Worm (Caenorhabditis elegans): Measurements from ENCODE around the gene nhr-173.
A peak's percentile ranks its signal among the peaks of the same experiment; 100 is the strongest.

nhr-173 gene

DNA sequence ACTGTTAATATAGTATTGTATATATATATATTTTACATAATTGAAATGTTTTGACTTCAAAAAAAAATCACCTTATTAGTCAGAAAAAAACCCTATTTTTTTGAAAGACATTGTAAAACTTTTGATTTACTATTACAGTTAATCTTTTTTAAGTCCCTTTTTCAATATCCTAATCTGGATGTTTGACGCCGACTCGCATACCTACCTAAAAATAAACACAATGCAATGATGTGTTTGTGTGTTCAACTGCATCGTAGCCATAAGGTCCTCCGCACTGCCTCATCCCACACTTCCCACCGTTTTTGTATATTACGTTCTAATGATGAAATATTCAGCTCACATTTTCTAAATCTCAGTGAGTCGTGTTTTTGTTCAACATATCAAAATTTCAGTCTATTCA lies 38.0 kb downstream of the nhr-173 start, which contains the start of gene F38B6.3:
Gene F38B6.3, plus strand, starts transcription at position 301 of the 400 bp plus-strand sequence.
- TF ChIP-seq B0310.2 (tag; optimal IDR thresholded peaks at IDR 0.05): no peak
- no peak for TF ChIP-seq ama-1 (optimal IDR thresholded peaks at IDR 0.05)
- no peak for TF ChIP-seq F13C5.2 (tag; optimal IDR thresholded peaks at IDR 0.05)
- no peak for TF ChIP-seq ceh-36 (tag; optimal IDR thresholded peaks at IDR 0.05)
- no peak for TF ChIP-seq hmg-4 (GFP tag; optimal IDR thresholded peaks at IDR 0.05)
- TF ChIP-seq ets-7 (tag; optimal IDR thresholded peaks at IDR 0.05): no peak
- TF ChIP-seq tra-4 (tag; optimal IDR thresholded peaks at IDR 0.05): no peak
- TF ChIP-seq pes-1 (GFP tag; IDR thresholded peaks at IDR 0.05): no peak
- no peak for TF ChIP-seq scrt-1 (GFP tag; IDR thresholded peaks at IDR 0.05)
- TF ChIP-seq hmbx-1 (tag; optimal IDR thresholded peaks at IDR 0.05): no peak
- no peak for TF ChIP-seq sea-1 (GFP tag; conservative IDR thresholded peaks at IDR 0.05)
- TF ChIP-seq tbx-37 (GFP tag; conservative IDR thresholded peaks at IDR 0.05): no peak
- TF ChIP-seq ceh-13 (GFP tag; optimal IDR thresholded peaks at IDR 0.05): no peak
- no peak for TF ChIP-seq hnd-1 (tag; optimal IDR thresholded peaks at IDR 0.05)
- no peak for TF ChIP-seq flt-1 (GFP tag; IDR thresholded peaks at IDR 0.05)
- no peak for TF ChIP-seq aly-1 (tag; optimal IDR thresholded peaks at IDR 0.05)
- no peak for TF ChIP-seq tbx-11 (GFP tag; IDR thresholded peaks at IDR 0.05)

DNA sequence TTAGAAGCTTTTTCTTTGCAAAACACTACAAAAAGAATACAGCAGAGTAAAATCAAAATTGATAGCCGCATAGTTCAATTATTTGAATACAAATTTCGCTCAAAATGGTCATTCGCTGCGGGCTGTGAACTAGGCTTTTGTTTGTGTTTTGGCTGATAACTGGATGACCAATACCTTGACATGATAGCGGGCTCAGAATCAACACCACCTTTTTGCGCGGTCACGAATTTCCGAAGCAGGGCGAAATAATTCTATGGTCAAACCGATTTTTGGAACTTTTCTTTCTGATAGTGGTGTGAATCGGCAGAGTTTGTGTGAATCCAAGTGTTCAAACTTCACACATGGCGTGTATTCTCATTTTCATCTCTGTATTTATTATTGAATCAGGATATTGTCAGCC lies 42.9 kb downstream of the nhr-173 start, which contains the start of the genes F38B6.7 and F38B6.2:
Gene F38B6.7, minus strand, starts transcription at position 101 of the 400 bp plus-strand sequence.
Gene F38B6.2, plus strand, starts transcription at position 267 of the 400 bp plus-strand sequence.
- TF ChIP-seq ceh-13 (GFP tag; optimal IDR thresholded peaks at IDR 0.05) (no peak), hnd-1 (tag; optimal IDR thresholded peaks at IDR 0.05) (no peak), tbx-37 (GFP tag; conservative IDR thresholded peaks at IDR 0.05) (no peak), ceh-36 (tag; optimal IDR thresholded peaks at IDR 0.05) (no peak), ets-7 (tag; optimal IDR thresholded peaks at IDR 0.05) (no peak), sea-1 (GFP tag; conservative IDR thresholded peaks at IDR 0.05) (no peak), F13C5.2 (tag; optimal IDR thresholded peaks at IDR 0.05) (no peak), B0310.2 (tag; optimal IDR thresholded peaks at IDR 0.05) (no peak), hmg-4 (GFP tag; optimal IDR thresholded peaks at IDR 0.05) (no peak)

DNA sequence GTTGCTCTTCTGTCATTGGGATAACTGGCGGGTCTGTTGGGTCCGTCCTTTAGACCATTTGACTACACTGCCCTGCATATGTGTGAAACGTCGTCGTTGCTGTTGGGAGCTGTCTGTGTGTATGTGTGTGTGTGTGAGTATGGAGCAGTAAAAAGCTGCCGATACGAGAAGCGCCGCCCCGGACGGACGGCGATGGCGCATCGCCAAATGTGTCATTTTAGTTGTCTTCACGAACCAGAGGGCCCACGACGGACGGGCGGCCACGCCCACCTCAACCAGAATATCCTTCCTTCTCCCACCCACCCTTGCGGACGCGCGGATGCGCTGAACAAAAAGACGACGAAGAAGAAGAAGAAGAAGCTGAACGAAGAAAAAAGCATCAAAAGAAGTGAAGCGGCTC lies 46.9 kb downstream of the nhr-173 start, which contains the start of gene acr-2:
Gene acr-2, plus strand, starts transcription at position 301 of the 400 bp plus-strand sequence.
- TF ChIP-seq scrt-1 (GFP tag; IDR thresholded peaks at IDR 0.05) (0 out of 2 replicates have a peak, but pooled peaks have one; percentile 15), ceh-13 (GFP tag; optimal IDR thresholded peaks at IDR 0.05) (no peak)

DNA sequence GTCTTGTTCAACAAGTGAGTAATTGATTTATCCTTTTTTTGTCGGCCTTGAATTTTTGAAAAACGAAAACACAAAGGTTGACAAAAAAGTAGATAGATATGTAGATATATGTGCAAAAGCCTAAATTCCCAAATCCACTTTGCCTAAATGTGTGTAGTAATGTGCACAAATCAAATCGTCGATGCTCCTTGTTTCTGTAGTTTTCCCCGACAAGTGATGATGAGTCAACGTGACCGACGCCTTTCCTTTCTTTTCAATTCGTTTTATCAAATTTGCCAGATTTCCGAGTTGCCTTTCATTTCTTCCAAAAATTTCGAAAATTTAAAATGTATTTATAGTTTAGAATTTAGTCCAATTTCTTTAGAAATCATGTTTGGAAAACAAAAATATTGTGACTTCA lies 49.8 kb downstream of the nhr-173 start:
- TF ChIP-seq ets-7 (tag; optimal IDR thresholded peaks at IDR 0.05) (no peak), B0310.2 (tag; optimal IDR thresholded peaks at IDR 0.05) (no peak), flt-1 (GFP tag; IDR thresholded peaks at IDR 0.05) (no peak), tra-4 (tag; optimal IDR thresholded peaks at IDR 0.05) (no peak), tbx-11 (GFP tag; IDR thresholded peaks at IDR 0.05) (no peak), F13C5.2 (tag; optimal IDR thresholded peaks at IDR 0.05) (no peak), tbx-37 (GFP tag; conservative IDR thresholded peaks at IDR 0.05) (no peak), pes-1 (GFP tag; IDR thresholded peaks at IDR 0.05) (no peak), hmg-4 (GFP tag; optimal IDR thresholded peaks at IDR 0.05) (no peak), aly-1 (tag; optimal IDR thresholded peaks at IDR 0.05) (no peak), ama-1 (optimal IDR thresholded peaks at IDR 0.05) (no peak), hnd-1 (tag; optimal IDR thresholded peaks at IDR 0.05) (no peak), scrt-1 (GFP tag; IDR thresholded peaks at IDR 0.05) (no peak)

DNA sequence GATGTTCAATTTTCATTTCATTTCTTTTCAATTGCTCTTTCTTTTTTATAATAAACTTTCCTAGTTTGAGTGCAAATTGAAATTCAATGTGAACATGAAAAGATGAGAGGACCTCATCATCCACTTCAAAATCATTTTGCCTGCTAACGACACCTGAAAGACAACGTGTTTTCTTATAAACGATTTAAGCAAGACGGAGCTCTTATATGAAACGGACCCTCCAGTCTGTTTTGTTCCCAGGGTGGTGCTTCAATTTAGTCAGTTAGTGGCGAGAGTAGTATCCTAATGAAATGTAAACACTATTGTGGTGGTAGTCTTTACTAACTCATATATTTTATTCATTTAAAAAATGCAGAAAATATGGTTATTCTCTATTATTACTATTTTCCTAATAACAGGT lies 53.9 kb downstream of the nhr-173 start, which contains the start of gene acr-3:
Gene acr-3, plus strand, starts transcription at position 301 of the 400 bp plus-strand sequence.
- no peak for TF ChIP-seq tbx-11 (GFP tag; IDR thresholded peaks at IDR 0.05)
- TF ChIP-seq pes-1 (GFP tag; IDR thresholded peaks at IDR 0.05): no peak
